Worm (Caenorhabditis elegans): ENCODE data around the gene cyp-29A2.

- TF ChIP-seq pha-4 (tag; optimal IDR thresholded peaks at IDR 0.05) (no peak), ZK185.1 (tag; optimal IDR thresholded peaks at IDR 0.05; ENCODE audit: poor library complexity, severe bottlenecking) (no peak), attf-5 (GFP tag; optimal IDR thresholded peaks at IDR 0.05) (no peak), let-526 (GFP tag; IDR thresholded peaks at IDR 0.05) (no peak), tlf-1 (GFP tag; optimal IDR thresholded peaks at IDR 0.05) (no peak), F23B12.7 (tag; optimal IDR thresholded peaks at IDR 0.05; ENCODE audit: insufficient read depth) (no peak), F37B4.10 (GFP tag; IDR thresholded peaks at IDR 0.05) (no peak), hmg-20 (GFP tag; IDR thresholded peaks at IDR 0.05) (no peak), C06A6.2 (GFP tag; conservative IDR thresholded peaks at IDR 0.05) (no peak), ceh-79 (tag; optimal IDR thresholded peaks at IDR 0.05) (no peak), chd-7 (tag; optimal IDR thresholded peaks at IDR 0.05) (no peak)
These were observed 45.6 kb downstream of the cyp-29A2 start, which contains the start of gene F07B10.4 for ce11 chrV:11263025-11263424.
